Fruit fly (Drosophila melanogaster): ENCODE measurements around the gene Grip91.
A peak's percentile ranks its signal among the peaks of the same experiment; 100 is the strongest.

Gene Grip91

dm6 chrX:13744599-13745052 is at the start of gene Grip91:
Grip91 (minus strand) TSS chrX:13744683.
- TF ChIP-seq CG8478 (optimal IDR thresholded peaks at IDR 0.05) (no peak), CTCF (optimal IDR thresholded peaks at IDR 0.05) (peak; percentile 2 to 31)

dm6 chrX:13792463-13792862 is 48.0 kb upstream of the Grip91 start:
- TF ChIP-seq CG8478 (optimal IDR thresholded peaks at IDR 0.05), result no peak
- no peak for TF ChIP-seq CTCF (optimal IDR thresholded peaks at IDR 0.05)

- TF ChIP-seq CG8478 (optimal IDR thresholded peaks at IDR 0.05) (no peak), CTCF (optimal IDR thresholded peaks at IDR 0.05) (no peak)
Observed at dm6 chrX:13791011-13791410, 46.5 kb upstream of the Grip91 start, which contains the start of gene CG10993. CG10993 (minus strand) TSS chrX:13791111.

dm6 chrX:13788973-13789682 is 44.6 kb upstream of the Grip91 start:
- TF ChIP-seq CG8478 (optimal IDR thresholded peaks at IDR 0.05) (no peak), CTCF (optimal IDR thresholded peaks at IDR 0.05) (no peak)

dm6 chrX:13787282-13787850 is 42.9 kb upstream of the Grip91 start:
- TF ChIP-seq CG8478 (optimal IDR thresholded peaks at IDR 0.05), result no peak
- TF ChIP-seq CTCF (optimal IDR thresholded peaks at IDR 0.05), result no peak

dm6 chrX:13786037-13786667 is 41.7 kb upstream of the Grip91 start:
- TF ChIP-seq CTCF (optimal IDR thresholded peaks at IDR 0.05), result no peak

dm6 chrX:13783958-13784907 is 39.8 kb upstream of the Grip91 start:
- TF ChIP-seq CG8478 (optimal IDR thresholded peaks at IDR 0.05) (no peak), CTCF (optimal IDR thresholded peaks at IDR 0.05) (no peak)

- TF ChIP-seq CG8478 (optimal IDR thresholded peaks at IDR 0.05) (no peak), CTCF (optimal IDR thresholded peaks at IDR 0.05) (peak in 1 of 2 experiments; percentile 14)
Observed at dm6 chrX:13783534-13783949, 39.1 kb upstream of the Grip91 start, which contains the start of gene inaE. inaE (plus strand) TSS chrX:13783714.

- TF ChIP-seq CG8478 (optimal IDR thresholded peaks at IDR 0.05), result no peak
- TF ChIP-seq CTCF (optimal IDR thresholded peaks at IDR 0.05), result no peak
Observed at dm6 chrX:13781739-13782502, 37.4 kb upstream of the Grip91 start, which contains the start of the genes CtsB and amrt. CtsB (minus strand) TSS chrX:13782170. amrt (plus strand) TSS chrX:13782459.

dm6 chrX:13779696-13780095 is 35.2 kb upstream of the Grip91 start:
- no peak for TF ChIP-seq CG8478 (optimal IDR thresholded peaks at IDR 0.05)
- no peak for TF ChIP-seq CTCF (optimal IDR thresholded peaks at IDR 0.05)

- no peak for TF ChIP-seq CG8478 (optimal IDR thresholded peaks at IDR 0.05)
Observed at dm6 chrX:13778568-13778967, 34.1 kb upstream of the Grip91 start.

- TF ChIP-seq CG8478 (optimal IDR thresholded peaks at IDR 0.05) (no peak), CTCF (optimal IDR thresholded peaks at IDR 0.05) (no peak)
Observed at dm6 chrX:13770768-13771167, 26.3 kb upstream of the Grip91 start.

- TF ChIP-seq CTCF (optimal IDR thresholded peaks at IDR 0.05) (no peak), CG8478 (optimal IDR thresholded peaks at IDR 0.05) (no peak)
Observed at dm6 chrX:13766495-13766894, 22.0 kb upstream of the Grip91 start.

- TF ChIP-seq CTCF (optimal IDR thresholded peaks at IDR 0.05) (no peak), CG8478 (optimal IDR thresholded peaks at IDR 0.05) (no peak)
Observed at dm6 chrX:13765217-13765616, 20.7 kb upstream of the Grip91 start.

Data from S2 (cell line).